Fruit fly (Drosophila melanogaster): ENCODE results near the gene ogre.

ogre gene

dm6 chrX:7000444-7001134 is 9.5 kb upstream of the ogre start (continued):
- no peak for TF ChIP-seq ci (GFP tag; IDR thresholded peaks at IDR 0.05)
- TF ChIP-seq Dip2 (GFP tag; IDR thresholded peaks at IDR 0.05), result no peak
- TF ChIP-seq CG33213 (GFP tag; optimal IDR thresholded peaks at IDR 0.05), result no peak
- TF ChIP-seq CG10959 (GFP tag; IDR thresholded peaks at IDR 0.05), result no peak
- no peak for TF ChIP-seq unc-4 (GFP tag; IDR thresholded peaks at IDR 0.05; ENCODE audit: partially characterized antibody)
- TF ChIP-seq Hmr (GFP tag; optimal IDR thresholded peaks at IDR 0.05), result peak; percentile 32
- TF ChIP-seq ttk (GFP tag; IDR thresholded peaks at IDR 0.05), result no peak
- TF ChIP-seq CG11456 (GFP tag; IDR thresholded peaks at IDR 0.05), result no peak
- TF ChIP-seq corto (GFP tag; optimal IDR thresholded peaks at IDR 0.05), result no peak
- no peak for TF ChIP-seq CG2129 (GFP tag; IDR thresholded peaks at IDR 0.05; ENCODE audit: partially characterized antibody)
- peak; percentile 25 for TF ChIP-seq CG5180 (GFP tag; optimal IDR thresholded peaks at IDR 0.05)
- peak; percentile 36 for TF ChIP-seq CG12236 (GFP tag; optimal IDR thresholded peaks at IDR 0.05)
- TF ChIP-seq CG13775 (GFP tag; optimal IDR thresholded peaks at IDR 0.05), result peak; percentile 66
- TF ChIP-seq CG14441 (GFP tag; IDR thresholded peaks at IDR 0.05), result no peak
- TF ChIP-seq gce (GFP tag; IDR thresholded peaks at IDR 0.05), result no peak
- TF ChIP-seq trh (GFP tag; optimal IDR thresholded peaks at IDR 0.05), result no peak
- TF ChIP-seq CG10321 (GFP tag; IDR thresholded peaks at IDR 0.05), result peak; percentile 87
- TF ChIP-seq chinmo (GFP tag; IDR thresholded peaks at IDR 0.05; ENCODE audit: partially characterized antibody), result peak; percentile 81; the same call in 2 of the 4 replicates
- no peak for TF ChIP-seq Opbp (GFP tag; IDR thresholded peaks at IDR 0.05; ENCODE audit: partially characterized antibody)
- TF ChIP-seq CG15073 (GFP tag; optimal IDR thresholded peaks at IDR 0.05), result no peak
- TF ChIP-seq CG9727 (GFP tag; optimal IDR thresholded peaks at IDR 0.05), result peak; percentile 64
- TF ChIP-seq nmo (GFP tag; optimal IDR thresholded peaks at IDR 0.05), result peak; percentile 47
- no peak for TF ChIP-seq sens-2 (GFP tag; IDR thresholded peaks at IDR 0.05)
- 0 out of 3 replicates have a peak, but pooled peaks have one; percentile 32 for TF ChIP-seq CG11093 (GFP tag; IDR thresholded peaks at IDR 0.05)
- TF ChIP-seq da (GFP tag; optimal IDR thresholded peaks at IDR 0.05), result no peak
- TF ChIP-seq CG17186 (GFP tag; optimal IDR thresholded peaks at IDR 0.05), result no peak
- no peak for TF ChIP-seq jigr1 (GFP tag; IDR thresholded peaks at IDR 0.05)
- TF ChIP-seq HLH3B (GFP tag; IDR thresholded peaks at IDR 0.05), result no peak
- no peak for TF ChIP-seq CG13424 (tag; optimal IDR thresholded peaks at IDR 0.05)
- TF ChIP-seq wdn (GFP tag; IDR thresholded peaks at IDR 0.05), result no peak
- peak; percentile 41 for TF ChIP-seq phol (tag; optimal IDR thresholded peaks at IDR 0.05)
- no peak for TF ChIP-seq onecut (GFP tag; IDR thresholded peaks at IDR 0.05)
- TF ChIP-seq crol (GFP tag; IDR thresholded peaks at IDR 0.05), result 0 out of 2 replicates have a peak, but pooled peaks have one; percentile 19
- no peak for TF ChIP-seq CG14965 (GFP tag; optimal IDR thresholded peaks at IDR 0.05; ENCODE audit: borderline replicate concordance)
- no peak for TF ChIP-seq yki (optimal IDR thresholded peaks at IDR 0.05)
- no peak for TF ChIP-seq pum (GFP tag; optimal IDR thresholded peaks at IDR 0.05)
- TF ChIP-seq CG30403 (GFP tag; optimal IDR thresholded peaks at IDR 0.05), result peak; percentile 65
- TF ChIP-seq CG2889 (GFP tag; IDR thresholded peaks at IDR 0.05), result no peak
- no peak for TF ChIP-seq CG8388 (GFP tag; optimal IDR thresholded peaks at IDR 0.05)
- no peak for TF ChIP-seq NK7.1 (GFP tag; optimal IDR thresholded peaks at IDR 0.05)
- TF ChIP-seq CG4707 (GFP tag; optimal IDR thresholded peaks at IDR 0.05), result no peak
- TF ChIP-seq Rfx (GFP tag; IDR thresholded peaks at IDR 0.05), result no peak
- TF ChIP-seq CG4424 (GFP tag; optimal IDR thresholded peaks at IDR 0.05), result no peak
- no peak for TF ChIP-seq CG18764 (GFP tag; optimal IDR thresholded peaks at IDR 0.05)
- TF ChIP-seq MBD-R2 (GFP tag; IDR thresholded peaks at IDR 0.05), result no peak
- peak; percentile 65 for TF ChIP-seq D19A (tag; optimal IDR thresholded peaks at IDR 0.05)
- TF ChIP-seq zfh2 (GFP tag; optimal IDR thresholded peaks at IDR 0.05), result peak; percentile 0
- TF ChIP-seq sens (GFP tag), result peak; percentile 81
- TF ChIP-seq Sin3A (optimal IDR thresholded peaks at IDR 0.05), result no peak
- TF ChIP-seq E2f2 (GFP tag; IDR thresholded peaks at IDR 0.05), result peak; percentile 30; the same call in 1 of the 2 replicates
- TF ChIP-seq CG1832 (GFP tag; optimal IDR thresholded peaks at IDR 0.05), result peak; percentile 87

Measured in whole organism, embryonic.